Worm (Caenorhabditis elegans): ENCODE results near the gene Y37D8A.29.

Y37D8A.29 gene

ce11 chrIII:12906611-12907037 is 15.1 kb upstream of the Y37D8A.29 start:
- TF ChIP-seq unc-62 (GFP tag; optimal IDR thresholded peaks at IDR 0.05) (no peak), lin-39 (tag; optimal IDR thresholded peaks at IDR 0.05) (no peak), ceh-16 (tag; optimal IDR thresholded peaks at IDR 0.05) (no peak), R02D3.7 (tag; optimal IDR thresholded peaks at IDR 0.05) (peak; percentile 13), nhr-11 (tag; optimal IDR thresholded peaks at IDR 0.05) (no peak), nhr-77 (tag; optimal IDR thresholded peaks at IDR 0.05) (no peak), nhr-237 (tag; optimal IDR thresholded peaks at IDR 0.05) (no peak), unc-39 (tag; optimal IDR thresholded peaks at IDR 0.05) (no peak), zag-1 (tag; optimal IDR thresholded peaks at IDR 0.05) (no peak), ama-1 (optimal IDR thresholded peaks at IDR 0.05) (peak; percentile 50), elt-3 (tag; optimal IDR thresholded peaks at IDR 0.05) (no peak), skn-1 (tag; optimal IDR thresholded peaks at IDR 0.05) (no peak), Y55F3AM.14 (GFP tag; optimal IDR thresholded peaks at IDR 0.05) (no peak), C34F6.9 (tag; optimal IDR thresholded peaks at IDR 0.05) (no peak), nhr-129 (tag; optimal IDR thresholded peaks at IDR 0.05) (no peak), nhr-25 (tag; optimal IDR thresholded peaks at IDR 0.05) (peak; percentile 11), mdl-1 (tag; optimal IDR thresholded peaks at IDR 0.05) (no peak), lsy-2 (tag; optimal IDR thresholded peaks at IDR 0.05) (peak; percentile 54 to 70), ceh-82 (tag; optimal IDR thresholded peaks at IDR 0.05) (no peak), peb-1 (tag; optimal IDR thresholded peaks at IDR 0.05) (no peak), crh-2 (tag; optimal IDR thresholded peaks at IDR 0.05) (peak; percentile 39), sma-3 (GFP tag; optimal IDR thresholded peaks at IDR 0.05) (peak; percentile 39), sem-4 (tag; optimal IDR thresholded peaks at IDR 0.05) (peak; percentile 20), F13H6.1 (tag; optimal IDR thresholded peaks at IDR 0.05) (peak; percentile 32), mbf-1 (tag; optimal IDR thresholded peaks at IDR 0.05) (no peak), nhr-12 (tag; optimal IDR thresholded peaks at IDR 0.05) (no peak), blmp-1 (tag; optimal IDR thresholded peaks at IDR 0.05; ENCODE audit: insufficient read depth) (no peak), fos-1 (tag; optimal IDR thresholded peaks at IDR 0.05) (no peak), lin-11 (tag; optimal IDR thresholded peaks at IDR 0.05) (no peak), mab-5 (tag; optimal IDR thresholded peaks at IDR 0.05) (no peak), sma-9 (GFP tag; optimal IDR thresholded peaks at IDR 0.05) (peak; percentile 61), sma-9 (tag; optimal IDR thresholded peaks at IDR 0.05) (no peak), nhr-10 (tag; optimal IDR thresholded peaks at IDR 0.05) (no peak), ztf-11 (tag; optimal IDR thresholded peaks at IDR 0.05) (no peak), nhr-6 (tag; optimal IDR thresholded peaks at IDR 0.05) (peak; percentile 54), unc-55 (GFP tag; optimal IDR thresholded peaks at IDR 0.05) (peak; percentile 18), elt-1 (tag; optimal IDR thresholded peaks at IDR 0.05) (no peak), ZK546.5 (tag; optimal IDR thresholded peaks at IDR 0.05) (no peak), egl-27 (tag; optimal IDR thresholded peaks at IDR 0.05) (no peak), alr-1 (tag; optimal IDR thresholded peaks at IDR 0.05) (no peak), gmeb-1 (tag; optimal IDR thresholded peaks at IDR 0.05) (no peak), ztf-1 (GFP tag; conservative IDR thresholded peaks at IDR 0.05) (no peak), aly-2 (tag; optimal IDR thresholded peaks at IDR 0.05) (no peak), nhr-23 (tag; optimal IDR thresholded peaks at IDR 0.05) (no peak), ztf-4 (tag; optimal IDR thresholded peaks at IDR 0.05) (no peak), snpc-4 (tag; optimal IDR thresholded peaks at IDR 0.05) (no peak), lin-13 (GFP tag; optimal IDR thresholded peaks at IDR 0.05) (peak; percentile 37), dmd-4 (tag; optimal IDR thresholded peaks at IDR 0.05) (no peak), nhr-21 (tag; optimal IDR thresholded peaks at IDR 0.05) (no peak)
